Worm (Caenorhabditis elegans) whole organism, L1 larva: ENCODE measurements around the gene F22B3.10.

Experiments
- C16A3.4 ChIP-seq: fragments of 150-350 bp; optimal IDR thresholded peaks from 2 replicates; lab custom pipeline; 2014; ENCODE audit warnings: missing biosample characterization, missing genetic modification characterization
- C34B4.2 ChIP-seq: sonication (generic microtip); optimal IDR thresholded peaks from 2 replicates; lab custom pipeline; 2017; ENCODE audit warnings: mild to moderate bottlenecking, missing genetic modification characterization, missing compliant biosample characterization
- aha-1 ChIP-seq: fragments of 150-350 bp; optimal IDR thresholded peaks from 2 replicates; lab custom pipeline; 2014; ENCODE audit warnings: missing biosample characterization, missing genetic modification characterization
- alr-1 ChIP-seq: fragments of 200-800 bp; sonication (Bioruptor generic); optimal IDR thresholded peaks from 2 replicates; lab custom pipeline; 2018; ENCODE audit warnings: borderline replicate concordance, mild to moderate bottlenecking, missing genetic modification characterization, missing compliant biosample characterization
- ama-1 ChIP-seq: fragments of 150-350 bp; optimal IDR thresholded peaks from 2 replicates; lab custom pipeline; 2014
- blmp-1 ChIP-seq: fragments of 150-350 bp; optimal IDR thresholded peaks from 2 replicates; lab custom pipeline; 2014; ENCODE audit warnings: missing biosample characterization, missing genetic modification characterization
- ceh-88 ChIP-seq: fragments of 200-800 bp; sonication (Bioruptor generic); IDR thresholded peaks from 2 replicates; pipeline ENCODE4 v1.3.6; 2022; ENCODE audit warnings: missing genetic modification characterization, missing compliant biosample characterization
- efl-1 ChIP-seq, 4 experiments: fragments of 150-350 bp; optimal IDR thresholded peaks in 3 of 4; peaks in 1 of 4; 1 replicate in 1 of 4; 2 replicates in 3 of 4; lab custom pipeline; 2014; ENCODE audit warnings: missing biosample characterization in 2 of 4, missing genetic modification characterization in 2 of 4, missing genetic modification reagents in 2 of 4
- efl-3 ChIP-seq: fragments of 200-800 bp; sonication (Bioruptor generic); optimal IDR thresholded peaks from 2 replicates; lab custom pipeline; 2018; ENCODE audit warnings: mild to moderate bottlenecking, missing genetic modification characterization, missing compliant biosample characterization
- elt-2 ChIP-seq: sonication (generic microtip); optimal IDR thresholded peaks from 2 replicates; lab custom pipeline; 2016; ENCODE audit warnings: missing genetic modification characterization, mild to moderate bottlenecking, inconsistent platforms, missing compliant biosample characterization, missing genetic modification reagents
- fkh-10 ChIP-seq: sonication (generic microtip); optimal IDR thresholded peaks from 2 replicates; lab custom pipeline; 2017; ENCODE audit warnings: missing biosample characterization, missing genetic modification reagents, missing genetic modification characterization
- fos-1 ChIP-seq: fragments of 150-350 bp; optimal IDR thresholded peaks from 2 replicates; lab custom pipeline; 2014; ENCODE audit warnings: missing biosample characterization, missing genetic modification characterization
- hlh-4 ChIP-seq: sonication (generic microtip); optimal IDR thresholded peaks from 2 replicates; lab custom pipeline; 2016; ENCODE audit warnings: mild to moderate bottlenecking, missing genetic modification characterization, missing compliant biosample characterization
- hpl-2 ChIP-seq: fragments of 150-350 bp; optimal IDR thresholded peaks from 2 replicates; lab custom pipeline; 2014; ENCODE audit warnings: missing biosample characterization, missing genetic modification reagents, missing genetic modification characterization
- irx-1 ChIP-seq: sonication (generic microtip); optimal IDR thresholded peaks from 2 replicates; lab custom pipeline; 2016; ENCODE audit warnings: missing genetic modification characterization, missing compliant biosample characterization
- lin-13 ChIP-seq: fragments of 150-350 bp; optimal IDR thresholded peaks from 2 replicates; lab custom pipeline; 2014; ENCODE audit warnings: missing biosample characterization, missing genetic modification reagents, missing genetic modification characterization
- lin-14 ChIP-seq: fragments of 200-800 bp; sonication (Bioruptor generic); optimal IDR thresholded peaks from 2 replicates; lab custom pipeline; 2018; ENCODE audit warnings: mild to moderate bottlenecking, missing genetic modification characterization, moderate library complexity, missing compliant biosample characterization
- lin-35 ChIP-seq, 2 experiments: fragments of 150-350 bp; optimal IDR thresholded peaks; 2 replicates each; lab custom pipeline; 2014; ENCODE audit warnings: missing biosample characterization in 2 of 2, missing genetic modification characterization in 2 of 2, missing genetic modification reagents in 2 of 2
- lin-39 ChIP-seq: fragments of 150-350 bp; optimal IDR thresholded peaks from 2 replicates; lab custom pipeline; 2014; ENCODE audit warnings: missing biosample characterization, missing genetic modification reagents, missing genetic modification characterization
- lsy-2 ChIP-seq, 2 experiments: fragments of 150-350 bp; optimal IDR thresholded peaks; 2 replicates each; lab custom pipeline; 2014; ENCODE audit warnings: missing biosample characterization in 2 of 2, missing genetic modification characterization in 2 of 2
- mab-9 ChIP-seq: fragments of 200-800 bp; sonication (Bioruptor generic); IDR thresholded peaks from 2 replicates; pipeline ENCODE4 v1.3.6; 2022; ENCODE audit warnings: missing genetic modification reagents, missing genetic modification characterization, missing compliant biosample characterization
- mep-1 ChIP-seq: fragments of 150-350 bp; optimal IDR thresholded peaks from 2 replicates; lab custom pipeline; 2014; ENCODE audit warnings: missing biosample characterization, missing genetic modification characterization
- nhr-12 ChIP-seq: sonication (generic microtip); optimal IDR thresholded peaks from 2 replicates; lab custom pipeline; 2017; ENCODE audit warnings: missing biosample characterization, missing genetic modification characterization
- nhr-20 ChIP-seq: sonication (generic microtip); optimal IDR thresholded peaks from 2 replicates; lab custom pipeline; 2016; ENCODE audit warnings: mild to moderate bottlenecking, missing genetic modification characterization, missing compliant biosample characterization
- nhr-47 ChIP-seq: sonication (generic microtip); optimal IDR thresholded peaks from 2 replicates; lab custom pipeline; 2016; ENCODE audit warnings: mild to moderate bottlenecking, missing genetic modification characterization, moderate library complexity, missing compliant biosample characterization
- nhr-71 ChIP-seq: sonication (generic microtip); optimal IDR thresholded peaks from 2 replicates; lab custom pipeline; 2016; ENCODE audit warnings: mild to moderate bottlenecking, missing genetic modification characterization, moderate library complexity, missing compliant biosample characterization
- nhr-77 ChIP-seq: fragments of 150-350 bp; optimal IDR thresholded peaks from 2 replicates; lab custom pipeline; 2014; ENCODE audit warnings: missing biosample characterization, missing genetic modification characterization
- nhr-85 ChIP-seq: sonication (generic microtip); peaks from one replicate; lab custom pipeline; 2016; ENCODE audit warnings: missing genetic modification characterization, inconsistent platforms, missing compliant biosample characterization
- nhr-90 ChIP-seq: sonication (generic microtip); optimal IDR thresholded peaks from 2 replicates; lab custom pipeline; 2016; ENCODE audit warnings: mild to moderate bottlenecking, missing genetic modification characterization, missing compliant biosample characterization; ENCODE audit not compliant: poor library complexity
- rnt-1 ChIP-seq: sonication (generic microtip); optimal IDR thresholded peaks from 2 replicates; lab custom pipeline; 2016; ENCODE audit warnings: mild to moderate bottlenecking, missing genetic modification characterization, moderate library complexity, missing compliant biosample characterization
- snu-23 ChIP-seq: sonication (generic microtip); optimal IDR thresholded peaks from 2 replicates; lab custom pipeline; 2016; ENCODE audit warnings: missing genetic modification characterization, missing compliant biosample characterization
- xbp-1 ChIP-seq: sonication (generic microtip); optimal IDR thresholded peaks from 2 replicates; lab custom pipeline; 2016; ENCODE audit warnings: missing genetic modification characterization, missing compliant biosample characterization
- zag-1 ChIP-seq: fragments of 150-350 bp; optimal IDR thresholded peaks from 2 replicates; lab custom pipeline; 2014; ENCODE audit warnings: missing biosample characterization, missing genetic modification characterization
- ztf-4 ChIP-seq: fragments of 150-350 bp; optimal IDR thresholded peaks from 2 replicates; lab custom pipeline; 2014; ENCODE audit warnings: missing biosample characterization, missing genetic modification characterization

Gene F22B3.10

ce11 chrIV:11371645-11372044 lies 43.2 kb downstream of the F22B3.10 start, which contains the start of gene sec-31 (continued):
- TF ChIP-seq nhr-47 (tag; lab: Kevin White, UChicago) (no peak), lsy-2 (tag; optimal IDR thresholded peaks at IDR 0.05; lab: Kevin White, UChicago) (no peak)
- TF ChIP-seq, all 84 proteins: peak for 8

- TF ChIP-seq ama-1 (no peak), mep-1 (tag; lab: Kevin White, UChicago) (peak; percentile 34), C16A3.4 (tag; lab: Kevin White, UChicago) (no peak), nhr-90 (peak; percentile 2), hpl-2 (peak; percentile 43), elt-2 (no peak), lin-14 (GFP tag; lab: Kevin White, UChicago) (peak; percentile 38), C34B4.2 (tag; lab: Kevin White, UChicago) (no peak), fkh-10 (no peak), aha-1 (tag; lab: Kevin White, UChicago) (no peak), fos-1 (no peak), ztf-4 (no peak), rnt-1 (tag; lab: Kevin White, UChicago) (no peak), efl-1 (optimal IDR thresholded peaks at IDR 0.05; lab: Kevin White, UChicago) (peak; percentile 16 to 29), efl-1 (GFP tag; optimal IDR thresholded peaks at IDR 0.05 in 1 of 2; lab: Kevin White, UChicago) (peak in 1 of 2 experiments; percentile 91), alr-1 (tag; lab: Kevin White, UChicago) (no peak), nhr-12 (tag; lab: Kevin White, UChicago) (no peak), lin-39 (tag; lab: Kevin White, UChicago) (no peak), snu-23 (peak; percentile 8), efl-3 (GFP tag; lab: Kevin White, UChicago) (no peak), hlh-4 (tag; lab: Kevin White, UChicago) (no peak), mab-9 (GFP tag; lab: Robert Waterston, UW) (no peak), nhr-85 (tag; lab: Kevin White, UChicago) (peak; percentile 79), nhr-77 (no peak), nhr-71 (tag; lab: Kevin White, UChicago) (peak; percentile 17), blmp-1 (tag; lab: Kevin White, UChicago) (peak; percentile 23), zag-1 (tag; lab: Kevin White, UChicago) (no peak), ceh-88 (no peak), irx-1 (no peak), lin-13 (no peak), xbp-1 (tag; lab: Kevin White, UChicago) (no peak), nhr-20 (peak; percentile 22), lin-35 (GFP tag; optimal IDR thresholded peaks at IDR 0.05; lab: Kevin White, UChicago) (peak in 1 of 2 experiments; percentile 63)
Observed at ce11 chrIV:11363806-11364562, 50.8 kb downstream of the F22B3.10 start.
